Fruit fly (Drosophila melanogaster) whole organism, embryonic: ENCODE results near the gene Vti1a.

Experiments used
- ATbp ChIP-seq: fragments of 200-800 bp; sonication (Bioruptor generic); optimal IDR thresholded peaks from 2 replicates; lab custom pipeline; 2017; ENCODE audit warnings: missing biosample characterization, mild to moderate bottlenecking, missing genetic modification characterization, missing genetic modification reagents
- Blimp-1 ChIP-seq: fragments of 200-800 bp; sonication (Bioruptor generic); optimal IDR thresholded peaks from 3 replicates; lab custom pipeline; 2018; ENCODE audit warnings: missing biosample characterization, missing genetic modification characterization, mild to moderate bottlenecking, moderate library complexity, missing genetic modification reagents
- CG12391 ChIP-seq: fragments of 200-800 bp; sonication (Bioruptor generic); optimal IDR thresholded peaks from 3 replicates; lab custom pipeline; 2018; ENCODE audit warnings: missing biosample characterization, mild to moderate bottlenecking, missing genetic modification characterization, moderate library complexity
- CG12659 ChIP-seq: fragments of 200-800 bp; sonication (Bioruptor generic); optimal IDR thresholded peaks from 3 replicates; lab custom pipeline; 2017; ENCODE audit warnings: mild to moderate bottlenecking, missing biosample characterization, missing genetic modification reagents, missing genetic modification characterization
- CG13624 ChIP-seq: fragments of 200-800 bp; sonication (Bioruptor generic); optimal IDR thresholded peaks from 2 replicates; lab custom pipeline; 2016; ENCODE audit warnings: missing biosample characterization, missing genetic modification characterization
- CG13775 ChIP-seq: fragments of 200-800 bp; sonication (Bioruptor generic); optimal IDR thresholded peaks from 3 replicates; lab custom pipeline; 2017; ENCODE audit warnings: missing biosample characterization, mild to moderate bottlenecking, missing genetic modification characterization
- CG15269 ChIP-seq: fragments of 200-800 bp; sonication (Bioruptor generic); optimal IDR thresholded peaks from 2 replicates; lab custom pipeline; 2018; ENCODE audit warnings: missing biosample characterization, mild to moderate bottlenecking, missing genetic modification characterization, moderate library complexity
- CG17359 ChIP-seq: fragments of 200-800 bp; sonication (Bioruptor generic); optimal IDR thresholded peaks from 3 replicates; lab custom pipeline; 2018; ENCODE audit warnings: missing biosample characterization, mild to moderate bottlenecking, missing genetic modification characterization, moderate library complexity
- CG18619 ChIP-seq: fragments of 200-800 bp; sonication (Bioruptor generic); optimal IDR thresholded peaks from 3 replicates; lab custom pipeline; 2017; ENCODE audit warnings: missing biosample characterization, mild to moderate bottlenecking, missing genetic modification characterization
- CG2202 ChIP-seq: fragments of 200-800 bp; sonication (Bioruptor generic); optimal IDR thresholded peaks from 2 replicates; lab custom pipeline; 2018; ENCODE audit warnings: missing biosample characterization, mild to moderate bottlenecking, missing genetic modification characterization
- CG31441 ChIP-seq: fragments of 200-800 bp; sonication (Bioruptor generic); IDR thresholded peaks from 2 replicates; pipeline ENCODE4 v1.3.6; 2022; ENCODE audit warnings: missing biosample characterization, missing genetic modification characterization
- CG3163 ChIP-seq: fragments of 200-800 bp; sonication (Bioruptor generic); optimal IDR thresholded peaks from 3 replicates; lab custom pipeline; 2016; ENCODE audit warnings: missing biosample characterization, missing genetic modification characterization
- CG5180 ChIP-seq: fragments of 200-800 bp; sonication (Bioruptor generic); optimal IDR thresholded peaks from 3 replicates; lab custom pipeline; 2017; ENCODE audit warnings: missing biosample characterization, missing genetic modification characterization, mild to moderate bottlenecking, moderate library complexity, missing genetic modification reagents
- CG7745 ChIP-seq: fragments of 200-800 bp; sonication (Bioruptor generic); optimal IDR thresholded peaks from 2 replicates; lab custom pipeline; 2018; ENCODE audit warnings: missing biosample characterization, mild to moderate bottlenecking, missing genetic modification characterization, moderate library complexity
- CG7928 ChIP-seq: fragments of 200-800 bp; sonication (Bioruptor generic); optimal IDR thresholded peaks from 2 replicates; lab custom pipeline; 2017; ENCODE audit warnings: missing biosample characterization, mild to moderate bottlenecking, missing genetic modification characterization
- CG8359 ChIP-seq: fragments of 200-800 bp; sonication (Bioruptor generic); optimal IDR thresholded peaks from 2 replicates; lab custom pipeline; 2017; ENCODE audit warnings: missing biosample characterization, mild to moderate bottlenecking, missing genetic modification characterization, borderline replicate concordance
- CG8478 ChIP-seq: fragments of >200 bp; optimal IDR thresholded peaks from 2 replicates; lab custom pipeline; 2018
- Dbx ChIP-seq: fragments of 200-800 bp; sonication (Bioruptor generic); IDR thresholded peaks from 3 replicates; pipeline ENCODE4 v1.3.6; 2022; ENCODE audit warnings: missing biosample characterization, missing genetic modification characterization
- Dip3 ChIP-seq: fragments of 200-800 bp; sonication (Bioruptor generic); optimal IDR thresholded peaks from 3 replicates; lab custom pipeline; 2016; ENCODE audit warnings: missing biosample characterization, missing genetic modification characterization
- E2f2 ChIP-seq: fragments of 200-800 bp; sonication (Bioruptor generic); IDR thresholded peaks from 2 replicates; pipeline ENCODE4 v1.3.6; 2022; ENCODE audit warnings: missing biosample characterization, missing genetic modification characterization
- Eip74EF ChIP-seq, 2 experiments: fragments of 200-800 bp in 1 of 2; fragments of >200 bp in 1 of 2; sonication (Bioruptor generic) in 1 of 2; optimal IDR thresholded peaks; 2 replicates each; lab custom pipeline; 2017 to 2019; ENCODE audit warnings: missing biosample characterization in 2 of 2, missing genetic modification characterization in 2 of 2, mild to moderate bottlenecking in 1 of 2, moderate library complexity in 1 of 2
- GATAe ChIP-seq: fragments of 200-800 bp; sonication (Bioruptor generic); conservative IDR thresholded peaks from 2 replicates; pipeline ENCODE4 v1.3.6; 2022; ENCODE audit warnings: missing biosample characterization, missing genetic modification characterization
- HLH3B ChIP-seq: fragments of 200-800 bp; sonication (Bioruptor generic); IDR thresholded peaks from 2 replicates; pipeline ENCODE4 v1.3.6; 2022; ENCODE audit warnings: missing biosample characterization, missing genetic modification characterization
- HmgZ ChIP-seq: fragments of 200-800 bp; sonication (Bioruptor generic); optimal IDR thresholded peaks from 2 replicates; lab custom pipeline; 2018; ENCODE audit warnings: missing biosample characterization, mild to moderate bottlenecking, missing genetic modification characterization
- Kr ChIP-seq: fragments of 200-800 bp; sonication (Bioruptor generic); optimal IDR thresholded peaks from 2 replicates; lab custom pipeline; 2017; ENCODE audit warnings: missing biosample characterization, mild to moderate bottlenecking, missing genetic modification characterization
- MBD-R2 ChIP-seq: fragments of 200-800 bp; sonication (Bioruptor generic); IDR thresholded peaks from 2 replicates; pipeline ENCODE4 v1.3.6; 2022; ENCODE audit warnings: missing biosample characterization, missing genetic modification characterization
- NC2β ChIP-seq: fragments of 200-800 bp; sonication (Bioruptor generic); optimal IDR thresholded peaks from 2 replicates; lab custom pipeline; 2016; ENCODE audit warnings: missing biosample characterization, missing genetic modification characterization
- Nf-YB ChIP-seq: fragments of 200-800 bp; sonication (Bioruptor generic); optimal IDR thresholded peaks from 3 replicates; lab custom pipeline; 2019; ENCODE audit warnings: missing biosample characterization, mild to moderate bottlenecking, missing genetic modification characterization, moderate library complexity
- Ptx1 ChIP-seq: fragments of 200-800 bp; sonication (Bioruptor generic); IDR thresholded peaks from 2 replicates; pipeline ENCODE4 v1.3.6; 2022; ENCODE audit warnings: missing biosample characterization, missing genetic modification characterization
- Rx ChIP-seq: fragments of 200-800 bp; sonication (Bioruptor generic); IDR thresholded peaks from 2 replicates; pipeline ENCODE4 v1.3.6; 2022; ENCODE audit warnings: missing biosample characterization, missing genetic modification characterization
- Sry-β ChIP-seq: fragments of 200-800 bp; sonication (Bioruptor generic); optimal IDR thresholded peaks from 2 replicates; lab custom pipeline; 2018; ENCODE audit warnings: missing biosample characterization, mild to moderate bottlenecking, missing genetic modification characterization, moderate library complexity
- Tbp ChIP-seq: fragments of >200 bp; optimal IDR thresholded peaks from 2 replicates; lab custom pipeline; 2018; ENCODE audit warnings: missing biosample characterization, missing genetic modification characterization
- Usf ChIP-seq: fragments of 200-800 bp; sonication (Bioruptor generic); optimal IDR thresholded peaks from 2 replicates; lab custom pipeline; 2017; ENCODE audit warnings: missing genotype, missing biosample characterization, missing genetic modification characterization
- Vsx1 ChIP-seq: fragments of 200-800 bp; sonication (Bioruptor generic); optimal IDR thresholded peaks from 2 replicates; lab custom pipeline; 2017; ENCODE audit warnings: missing biosample characterization, mild to moderate bottlenecking, missing genetic modification characterization, missing genetic modification reagents
- ab ChIP-seq: fragments of 200-800 bp; sonication (Bioruptor generic); optimal IDR thresholded peaks from 2 replicates; lab custom pipeline; 2016; ENCODE audit warnings: missing biosample characterization, missing genetic modification characterization
- aop ChIP-seq: fragments of 200-800 bp; sonication (Bioruptor generic); IDR thresholded peaks from 2 replicates; pipeline ENCODE4 v1.3.6; 2022; ENCODE audit warnings: missing biosample characterization, missing genetic modification characterization
- gcm2 ChIP-seq: fragments of 200-800 bp; sonication (Bioruptor generic); optimal IDR thresholded peaks from 2 replicates; lab custom pipeline; 2016; ENCODE audit warnings: missing biosample characterization, missing genetic modification characterization
- gsb-n ChIP-seq: fragments of 200-800 bp; sonication (Bioruptor generic); optimal IDR thresholded peaks from 3 replicates; lab custom pipeline; 2018; ENCODE audit warnings: missing biosample characterization, mild to moderate bottlenecking, missing genetic modification characterization
- hb ChIP-seq: fragments of 200-800 bp; sonication (Bioruptor generic); IDR thresholded peaks from 3 replicates; pipeline ENCODE4 v1.3.6; 2022; ENCODE audit warnings: missing biosample characterization, missing genetic modification characterization; ENCODE audit not compliant: partially characterized antibody
- klu ChIP-seq: fragments of 200-800 bp; sonication (Bioruptor generic); IDR thresholded peaks from 2 replicates; pipeline ENCODE4 v1.3.6; 2022; ENCODE audit warnings: missing biosample characterization, missing genetic modification characterization
- knrl ChIP-seq: fragments of 200-800 bp; sonication (Bioruptor generic); IDR thresholded peaks from 3 replicates; pipeline ENCODE4 v1.3.6; 2022; ENCODE audit warnings: missing biosample characterization, missing genetic modification characterization; ENCODE audit not compliant: partially characterized antibody
- pb ChIP-seq: fragments of 200-800 bp; sonication (Bioruptor generic); optimal IDR thresholded peaks from 3 replicates; lab custom pipeline; 2016; ENCODE audit warnings: missing biosample characterization, missing genetic modification characterization
- pita ChIP-seq: fragments of 200-800 bp; sonication (Bioruptor generic); optimal IDR thresholded peaks from 2 replicates; lab custom pipeline; 2017; ENCODE audit warnings: missing biosample characterization, mild to moderate bottlenecking, missing genetic modification characterization
- sens ChIP-seq: fragments of 200-800 bp; sonication (Bioruptor generic); peaks from one replicate; lab custom pipeline; 2016; ENCODE audit warnings: missing biosample characterization, missing genetic modification characterization
- tll ChIP-seq, 2 experiments: fragments of 200-800 bp in 1 of 2; fragments of >200 bp in 1 of 2; sonication (Bioruptor generic) in 1 of 2; optimal IDR thresholded peaks; 2 replicates each; lab custom pipeline; 2017 to 2019; ENCODE audit warnings: missing biosample characterization in 2 of 2, missing genetic modification characterization in 2 of 2, mild to moderate bottlenecking in 1 of 2, moderate library complexity in 1 of 2
- wek ChIP-seq: fragments of 200-800 bp; sonication (Bioruptor generic); optimal IDR thresholded peaks from 3 replicates; lab custom pipeline; 2018; ENCODE audit warnings: missing biosample characterization, mild to moderate bottlenecking, missing genetic modification characterization, moderate library complexity
- wor ChIP-seq: fragments of 200-800 bp; sonication (Bioruptor generic); IDR thresholded peaks from 2 replicates; pipeline ENCODE4 v1.3.6; 2022; ENCODE audit warnings: missing biosample characterization, missing genetic modification characterization
- zen2 ChIP-seq: fragments of 200-800 bp; sonication (Bioruptor generic); IDR thresholded peaks from 3 replicates; pipeline ENCODE4 v1.3.6; 2022; ENCODE audit warnings: missing biosample characterization, missing genetic modification characterization; ENCODE audit not compliant: partially characterized antibody

Vti1a gene

dm6 chr3L:738523-739356 lies 46.0 kb upstream of the Vti1a start (continued):
- TF ChIP-seq CG15269 (peak; percentile 89), gsb-n (peak; percentile 96), MBD-R2 (GFP tag; lab: Robert Waterston, UW) (peak; percentile 73), ab (GFP tag; lab: Kevin White, UChicago) (no peak), Tbp (no peak), Nf-YB (GFP tag; lab: Kevin White, UChicago) (peak; percentile 79), hb (GFP tag; lab: Robert Waterston, UW) (no peak), gcm2 (GFP tag; lab: Kevin White, UChicago) (peak; percentile 64), CG12659 (GFP tag; lab: Kevin White, UChicago) (peak; percentile 89), Kr (GFP tag; lab: Kevin White, UChicago) (peak; percentile 42), CG31441 (peak; percentile 95), Sry-β (GFP tag; lab: Kevin White, UChicago) (peak; percentile 48), CG7928 (GFP tag; lab: Kevin White, UChicago) (peak; percentile 23), CG3163 (GFP tag; lab: Kevin White, UChicago) (peak; percentile 7), zen2 (GFP tag; lab: Robert Waterston, UW) (no peak), CG13624 (GFP tag; lab: Kevin White, UChicago) (peak; percentile 48), CG8359 (peak; percentile 90), CG5180 (GFP tag; lab: Kevin White, UChicago) (peak; percentile 77), Blimp-1 (GFP tag; lab: Kevin White, UChicago) (peak; percentile 94), CG8478 (no peak), Usf (GFP tag; lab: Kevin White, UChicago) (peak; percentile 53), HmgZ (tag; lab: Kevin White, UChicago) (peak; percentile 83), E2f2 (GFP tag; lab: Robert Waterston, UW) (peak; percentile 75), Ptx1 (peak; percentile 93), GATAe (GFP tag; lab: Robert Waterston, UW) (peak; percentile 36; the same call in 1 of the 2 replicates), CG12391 (tag; lab: Kevin White, UChicago) (peak; percentile 94), NC2β (GFP tag; lab: Kevin White, UChicago) (peak; percentile 46), Vsx1 (GFP tag; lab: Kevin White, UChicago) (peak; percentile 83), Dbx (GFP tag; lab: Robert Waterston, UW) (peak; percentile 86; the same call in 2 of the 3 replicates), wor (peak; percentile 91), pita (GFP tag; lab: Kevin White, UChicago) (no peak), tll (GFP tag; optimal IDR thresholded peaks at IDR 0.05; lab: Kevin White, UChicago) (peak in 1 of 2 experiments; percentile 27), sens (GFP tag; lab: Kevin White, UChicago) (peak; percentile 96), Dip3 (peak; percentile 34), CG2202 (peak; percentile 95), aop (GFP tag; lab: Robert Waterston, UW) (no peak), CG17359 (tag; lab: Kevin White, UChicago) (peak; percentile 94), ATbp (GFP tag; lab: Kevin White, UChicago) (peak; percentile 93), klu (peak; percentile 80), Eip74EF (GFP tag; optimal IDR thresholded peaks at IDR 0.05; lab: Kevin White, UChicago) (peak in 1 of 2 experiments; percentile 94), knrl (GFP tag; lab: Robert Waterston, UW) (no peak), HLH3B (peak; percentile 91), CG7745 (tag; lab: Kevin White, UChicago) (peak; percentile 24), Rx (peak; percentile 75), CG18619 (peak; percentile 86), CG13775 (peak; percentile 89), wek (GFP tag; lab: Kevin White, UChicago) (peak; percentile 35), pb (GFP tag; lab: Kevin White, UChicago) (peak; percentile 34)
